Fruit fly (Drosophila melanogaster): ENCODE measurements around the gene CG4751.

Gene CG4751

dm6 chr2L:11171615-11172356, 41.2 kb downstream of the CG4751 start, which contains the start of gene Vm32E:
TSS of gene Vm32E (minus strand) at chr2L:11171665.
- no peak for TF ChIP-seq brk (GFP tag; optimal IDR thresholded peaks at IDR 0.05)
- no peak for TF ChIP-seq tai (GFP tag; optimal IDR thresholded peaks at IDR 0.05)
- no peak for TF ChIP-seq fru (GFP tag; optimal IDR thresholded peaks at IDR 0.05)
- TF ChIP-seq Myc (optimal IDR thresholded peaks at IDR 0.05): peak; percentile 65
- no peak for TF ChIP-seq rgr (GFP tag; optimal IDR thresholded peaks at IDR 0.05)
- TF ChIP-seq psq (GFP tag; optimal IDR thresholded peaks at IDR 0.05): no peak
- no peak for TF ChIP-seq Dif (GFP tag; optimal IDR thresholded peaks at IDR 0.05; ENCODE audit: partially characterized antibody)

- no peak for TF ChIP-seq Dfd (GFP tag; optimal IDR thresholded peaks at IDR 0.05)
- no peak for TF ChIP-seq Myc (optimal IDR thresholded peaks at IDR 0.05)
- peak; percentile 28 for TF ChIP-seq tai (GFP tag; optimal IDR thresholded peaks at IDR 0.05)
- no peak for TF ChIP-seq pan (optimal IDR thresholded peaks at IDR 0.05)
- TF ChIP-seq brk (GFP tag; optimal IDR thresholded peaks at IDR 0.05): no peak
- peak; percentile 34 for TF ChIP-seq OdsH (GFP tag; optimal IDR thresholded peaks at IDR 0.05)
- no peak for TF ChIP-seq CrebA (GFP tag; optimal IDR thresholded peaks at IDR 0.05; ENCODE audit: borderline replicate concordance)
- peak; percentile 54 for TF ChIP-seq ey (GFP tag; optimal IDR thresholded peaks at IDR 0.05)
- TF ChIP-seq Mio (GFP tag; optimal IDR thresholded peaks at IDR 0.05): no peak
- no peak for TF ChIP-seq Rel (GFP tag; optimal IDR thresholded peaks at IDR 0.05)
- TF ChIP-seq Rel (tag; optimal IDR thresholded peaks at IDR 0.05): no peak
- peak; percentile 70 for TF ChIP-seq woc (GFP tag; optimal IDR thresholded peaks at IDR 0.05)
- TF ChIP-seq Vsx2 (GFP tag; optimal IDR thresholded peaks at IDR 0.05; ENCODE audit: partially characterized antibody): no peak
- TF ChIP-seq Hnf4 (GFP tag; optimal IDR thresholded peaks at IDR 0.05): no peak
- no peak for TF ChIP-seq GATAd (GFP tag; optimal IDR thresholded peaks at IDR 0.05)
- no peak for TF ChIP-seq sv (GFP tag; optimal IDR thresholded peaks at IDR 0.05)
- TF ChIP-seq Sp1 (GFP tag; optimal IDR thresholded peaks at IDR 0.05): peak; percentile 43
- TF ChIP-seq Hr83 (GFP tag; optimal IDR thresholded peaks at IDR 0.05; ENCODE audit: poor library complexity, severe bottlenecking): no peak
- TF ChIP-seq dl (GFP tag; optimal IDR thresholded peaks at IDR 0.05; ENCODE audit: insufficient read depth in 1 of 2, partially characterized antibody in 2 of 2): peak in 1 of 2 experiments; percentile 31
- TF ChIP-seq fru (GFP tag; optimal IDR thresholded peaks at IDR 0.05): peak; percentile 65
- no peak for TF ChIP-seq Dif (GFP tag; optimal IDR thresholded peaks at IDR 0.05; ENCODE audit: partially characterized antibody)
- peak; percentile 17 for TF ChIP-seq h (GFP tag; optimal IDR thresholded peaks at IDR 0.05)
- no peak for TF ChIP-seq dsf (GFP tag; optimal IDR thresholded peaks at IDR 0.05; ENCODE audit: borderline replicate concordance)
- TF ChIP-seq usp (GFP tag; optimal IDR thresholded peaks at IDR 0.05): no peak
- TF ChIP-seq sage (GFP tag; optimal IDR thresholded peaks at IDR 0.05): no peak
- peak; percentile 16 for TF ChIP-seq jim (GFP tag; optimal IDR thresholded peaks at IDR 0.05)
- no peak for TF ChIP-seq Jra (GFP tag; optimal IDR thresholded peaks at IDR 0.05)
- peak; percentile 54 for TF ChIP-seq rgr (GFP tag; optimal IDR thresholded peaks at IDR 0.05)
- TF ChIP-seq dmrt93B (GFP tag; optimal IDR thresholded peaks at IDR 0.05): no peak
- no peak for TF ChIP-seq Hr78 (GFP tag; optimal IDR thresholded peaks at IDR 0.05)
- peak in 1 of 2 experiments; percentile 35 for TF ChIP-seq foxo (GFP tag; optimal IDR thresholded peaks at IDR 0.05)
- TF ChIP-seq psq (GFP tag; optimal IDR thresholded peaks at IDR 0.05): peak; percentile 73
These were observed 45.1 kb downstream of the CG4751 start for dm6 chr2L:11175393-11176258.

- no peak for TF ChIP-seq psq (GFP tag; optimal IDR thresholded peaks at IDR 0.05)
These were observed 47.8 kb downstream of the CG4751 start for dm6 chr2L:11178334-11178733.

dm6 chr2L:11178826-11179391, 48.4 kb downstream of the CG4751 start, which contains the start of gene Boh2:
TSS of gene Boh2 (plus strand) at chr2L:11179032.
- no peak for TF ChIP-seq OdsH (GFP tag; optimal IDR thresholded peaks at IDR 0.05)
- no peak for TF ChIP-seq pan (optimal IDR thresholded peaks at IDR 0.05)
- no peak for TF ChIP-seq CrebA (GFP tag; optimal IDR thresholded peaks at IDR 0.05; ENCODE audit: borderline replicate concordance)
- TF ChIP-seq usp (GFP tag; optimal IDR thresholded peaks at IDR 0.05): no peak
- no peak for TF ChIP-seq Vsx2 (GFP tag; optimal IDR thresholded peaks at IDR 0.05; ENCODE audit: partially characterized antibody)
- no peak for TF ChIP-seq Sp1 (GFP tag; optimal IDR thresholded peaks at IDR 0.05)
- TF ChIP-seq Mio (GFP tag; optimal IDR thresholded peaks at IDR 0.05): no peak
- TF ChIP-seq dl (GFP tag; optimal IDR thresholded peaks at IDR 0.05; ENCODE audit: insufficient read depth in 1 of 2, partially characterized antibody in 2 of 2): no peak
- TF ChIP-seq ey (GFP tag; optimal IDR thresholded peaks at IDR 0.05): no peak
- no peak for TF ChIP-seq jim (GFP tag; optimal IDR thresholded peaks at IDR 0.05)
- no peak for TF ChIP-seq dsf (GFP tag; optimal IDR thresholded peaks at IDR 0.05; ENCODE audit: borderline replicate concordance)
- TF ChIP-seq dmrt93B (GFP tag; optimal IDR thresholded peaks at IDR 0.05): no peak
- TF ChIP-seq Hr83 (GFP tag; optimal IDR thresholded peaks at IDR 0.05; ENCODE audit: poor library complexity, severe bottlenecking): no peak
- no peak for TF ChIP-seq Jra (GFP tag; optimal IDR thresholded peaks at IDR 0.05)
- no peak for TF ChIP-seq sv (GFP tag; optimal IDR thresholded peaks at IDR 0.05)
- no peak for TF ChIP-seq HLH106 (tag; optimal IDR thresholded peaks at IDR 0.05)
- TF ChIP-seq Dif (GFP tag; optimal IDR thresholded peaks at IDR 0.05; ENCODE audit: partially characterized antibody): no peak
- TF ChIP-seq foxo (GFP tag; optimal IDR thresholded peaks at IDR 0.05): no peak
- TF ChIP-seq h (GFP tag; optimal IDR thresholded peaks at IDR 0.05): no peak
- TF ChIP-seq lola (GFP tag; optimal IDR thresholded peaks at IDR 0.05): no peak

All from whole organism, wandering third instar larva.